Fruit fly (Drosophila melanogaster) whole organism, pupa: ENCODE results near the gene CG11247.

Experiments used
- CG10348 ChIP-seq: fragments of 200-800 bp; sonication (Bioruptor generic); IDR thresholded peaks from 2 replicates; pipeline ENCODE4 v1.3.6; 2022; ENCODE audit warnings: missing biosample characterization, missing genetic modification characterization
- CG12605 ChIP-seq: fragments of 200-800 bp; sonication (Bioruptor generic); IDR thresholded peaks from 2 replicates; pipeline ENCODE4 v1.3.6; 2022; ENCODE audit warnings: missing biosample characterization, missing genetic modification characterization
- CG13204 ChIP-seq: fragments of 200-800 bp; sonication (Bioruptor generic); optimal IDR thresholded peaks from 2 replicates; lab custom pipeline; 2018; ENCODE audit warnings: missing biosample characterization, mild to moderate bottlenecking, missing genetic modification characterization, moderate library complexity
- CG14655 ChIP-seq: fragments of 200-800 bp; sonication (Bioruptor generic); optimal IDR thresholded peaks from 3 replicates; lab custom pipeline; 2017; ENCODE audit warnings: mild to moderate bottlenecking, missing biosample characterization, missing genetic modification reagents, missing genetic modification characterization
- CG15710 ChIP-seq: fragments of 200-800 bp; sonication (Bioruptor generic); optimal IDR thresholded peaks from 2 replicates; lab custom pipeline; 2018; ENCODE audit warnings: missing biosample characterization, mild to moderate bottlenecking, missing genetic modification characterization, moderate library complexity
- CG17806 ChIP-seq: fragments of 200-800 bp; sonication (Bioruptor generic); optimal IDR thresholded peaks from 2 replicates; lab custom pipeline; 2018; ENCODE audit warnings: missing biosample characterization, mild to moderate bottlenecking, missing genetic modification characterization, moderate library complexity
- CG32121 ChIP-seq: fragments of 200-800 bp; sonication (Bioruptor generic); IDR thresholded peaks from 2 replicates; pipeline ENCODE4 v1.3.6; 2022; ENCODE audit warnings: missing biosample characterization, missing genetic modification characterization
- CG34367 ChIP-seq: fragments of 200-800 bp; sonication (Bioruptor generic); optimal IDR thresholded peaks from 2 replicates; lab custom pipeline; 2018; ENCODE audit warnings: missing biosample characterization, mild to moderate bottlenecking, missing genetic modification characterization
- CG4496 ChIP-seq: fragments of 200-800 bp; sonication (Bioruptor generic); IDR thresholded peaks from 3 replicates; pipeline ENCODE4 v1.3.6; 2022; ENCODE audit warnings: missing biosample characterization, missing genetic modification characterization
- CG8159 ChIP-seq: fragments of 200-800 bp; sonication (Bioruptor generic); optimal IDR thresholded peaks from 3 replicates; lab custom pipeline; 2018; ENCODE audit warnings: missing biosample characterization, mild to moderate bottlenecking, missing genetic modification characterization, moderate library complexity
- CG8301 ChIP-seq: fragments of 200-800 bp; sonication (Bioruptor generic); optimal IDR thresholded peaks from 2 replicates; lab custom pipeline; 2018; ENCODE audit warnings: missing biosample characterization, mild to moderate bottlenecking, missing genetic modification characterization
- CG9948 ChIP-seq: fragments of 200-800 bp; sonication (Bioruptor generic); optimal IDR thresholded peaks from 2 replicates; lab custom pipeline; 2018; ENCODE audit warnings: missing biosample characterization, mild to moderate bottlenecking, missing genetic modification characterization, moderate library complexity
- D1 ChIP-seq: fragments of 200-800 bp; sonication (Bioruptor generic); optimal IDR thresholded peaks from 2 replicates; lab custom pipeline; 2018; ENCODE audit warnings: missing biosample characterization, mild to moderate bottlenecking, missing genetic modification characterization, moderate library complexity
- EcR ChIP-seq: fragments of 200-800 bp; sonication (Bioruptor generic); optimal IDR thresholded peaks from 3 replicates; lab custom pipeline; 2019; ENCODE audit warnings: missing biosample characterization, missing genetic modification characterization, mild to moderate bottlenecking, moderate library complexity, missing genetic modification reagents
- Ets98B ChIP-seq: fragments of 200-800 bp; sonication (Bioruptor generic); IDR thresholded peaks from 2 replicates; pipeline ENCODE4 v1.3.6; 2022; ENCODE audit warnings: missing biosample characterization, missing genetic modification characterization
- Pif1A ChIP-seq: fragments of 200-800 bp; sonication (Bioruptor generic); optimal IDR thresholded peaks from 3 replicates; lab custom pipeline; 2016; ENCODE audit warnings: missing biosample characterization, missing genetic modification characterization
- Pif1B ChIP-seq: fragments of 200-800 bp; sonication (Bioruptor generic); optimal IDR thresholded peaks from 3 replicates; lab custom pipeline; 2016; ENCODE audit warnings: missing biosample characterization, missing genetic modification characterization
- Snoo ChIP-seq: fragments of 200-800 bp; sonication (Bioruptor generic); optimal IDR thresholded peaks from 3 replicates; lab custom pipeline; 2017; ENCODE audit warnings: missing biosample characterization, mild to moderate bottlenecking, missing genetic modification characterization, inconsistent platforms
- fd96Ca ChIP-seq: fragments of 200-800 bp; sonication (Bioruptor generic); IDR thresholded peaks from 3 replicates; pipeline ENCODE4 v1.3.6; 2022; ENCODE audit warnings: missing biosample characterization, missing genetic modification characterization
- gl ChIP-seq: fragments of 200-800 bp; sonication (Bioruptor generic); optimal IDR thresholded peaks from 2 replicates; lab custom pipeline; 2018; ENCODE audit warnings: missing biosample characterization, mild to moderate bottlenecking, missing genetic modification characterization
- rn ChIP-seq: fragments of 200-800 bp; sonication (Bioruptor generic); IDR thresholded peaks from 2 replicates; pipeline ENCODE4 v1.3.6; 2022; ENCODE audit warnings: missing biosample characterization, missing genetic modification characterization

The CG11247 gene

DNA sequence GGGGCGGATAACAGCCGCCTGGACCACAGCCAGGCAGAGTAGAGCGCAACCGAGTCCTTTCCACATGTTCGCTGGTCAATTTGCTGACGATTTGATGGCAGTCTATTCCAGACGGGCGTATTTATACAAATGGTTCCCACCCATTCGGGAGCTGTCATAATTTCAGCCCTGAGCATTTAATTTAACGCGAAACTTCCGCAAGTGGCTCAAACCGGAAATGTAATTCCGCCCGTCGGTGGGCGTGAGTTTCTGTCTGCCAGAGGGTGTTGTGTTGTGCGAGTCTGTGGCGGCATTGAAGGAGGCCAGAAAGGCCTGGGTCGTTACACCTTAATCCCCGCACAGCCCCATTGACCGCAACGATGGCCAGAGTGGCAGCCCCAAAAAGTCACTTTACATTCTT lies 15.6 kb upstream of the CG11247 start, which contains the start of gene CG14565:
Gene CG14565 (minus strand): TSS at position 101 of the 400 bp plus-strand sequence.
- TF ChIP-seq CG8159 (tag; lab: Kevin White, UChicago): no peak
- TF ChIP-seq Ets98B (GFP tag; lab: Robert Waterston, UW): no peak
- no peak for TF ChIP-seq CG12605 (GFP tag; lab: Robert Waterston, UW)
- no peak for TF ChIP-seq rn (GFP tag; lab: Robert Waterston, UW)
- no peak for TF ChIP-seq Pif1B
- TF ChIP-seq CG13204 (GFP tag; lab: Kevin White, UChicago): no peak
- TF ChIP-seq CG17806 (tag; lab: Kevin White, UChicago): no peak
- no peak for TF ChIP-seq CG10348 (GFP tag; lab: Robert Waterston, UW)
- TF ChIP-seq EcR (GFP tag; lab: Kevin White, UChicago): no peak
- TF ChIP-seq CG4496 (GFP tag; lab: Robert Waterston, UW): no peak
- no peak for TF ChIP-seq CG15710 (tag; lab: Kevin White, UChicago)
- no peak for TF ChIP-seq CG32121 (GFP tag; lab: Robert Waterston, UW)
- TF ChIP-seq CG8301 (tag; lab: Kevin White, UChicago): no peak
- no peak for TF ChIP-seq CG14655 (GFP tag; lab: Kevin White, UChicago)
- TF ChIP-seq fd96Ca (GFP tag; lab: Robert Waterston, UW): no peak
- no peak for TF ChIP-seq Pif1A (GFP tag; lab: Kevin White, UChicago)
- no peak for TF ChIP-seq D1 (tag; lab: Kevin White, UChicago)

DNA sequence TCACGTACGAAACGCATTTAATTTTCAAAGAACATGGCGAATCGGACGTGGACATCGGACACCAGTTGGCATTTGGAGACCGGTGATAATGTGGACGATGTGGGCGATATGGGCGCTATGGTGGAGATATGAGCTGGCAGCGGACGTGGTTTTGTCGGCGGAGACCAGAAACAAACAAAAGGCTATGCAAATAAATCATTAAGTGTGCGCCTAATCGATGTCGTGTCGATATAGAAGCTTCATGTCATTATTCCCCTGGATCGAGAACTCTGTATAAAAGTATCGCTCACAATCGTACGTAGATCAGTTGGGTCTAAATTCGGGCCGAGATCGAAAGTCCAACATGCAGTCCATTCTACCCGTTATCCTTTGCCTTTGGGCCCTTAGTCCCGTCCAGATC lies 12.6 kb upstream of the CG11247 start, which contains the start of gene CG14572:
Gene CG14572 (plus strand): TSS at position 301 of the 400 bp plus-strand sequence.
- TF ChIP-seq Ets98B (GFP tag; lab: Robert Waterston, UW): no peak
- TF ChIP-seq CG17806 (tag; lab: Kevin White, UChicago): no peak
- no peak for TF ChIP-seq CG8301 (tag; lab: Kevin White, UChicago)
- TF ChIP-seq D1 (tag; lab: Kevin White, UChicago): no peak
- TF ChIP-seq CG15710 (tag; lab: Kevin White, UChicago): no peak
- no peak for TF ChIP-seq CG13204 (GFP tag; lab: Kevin White, UChicago)
- TF ChIP-seq CG12605 (GFP tag; lab: Robert Waterston, UW): no peak
- TF ChIP-seq CG10348 (GFP tag; lab: Robert Waterston, UW): no peak
- no peak for TF ChIP-seq Pif1B
- no peak for TF ChIP-seq gl
- TF ChIP-seq Snoo (tag; lab: Kevin White, UChicago): no peak
- no peak for TF ChIP-seq Pif1A (GFP tag; lab: Kevin White, UChicago)

DNA sequence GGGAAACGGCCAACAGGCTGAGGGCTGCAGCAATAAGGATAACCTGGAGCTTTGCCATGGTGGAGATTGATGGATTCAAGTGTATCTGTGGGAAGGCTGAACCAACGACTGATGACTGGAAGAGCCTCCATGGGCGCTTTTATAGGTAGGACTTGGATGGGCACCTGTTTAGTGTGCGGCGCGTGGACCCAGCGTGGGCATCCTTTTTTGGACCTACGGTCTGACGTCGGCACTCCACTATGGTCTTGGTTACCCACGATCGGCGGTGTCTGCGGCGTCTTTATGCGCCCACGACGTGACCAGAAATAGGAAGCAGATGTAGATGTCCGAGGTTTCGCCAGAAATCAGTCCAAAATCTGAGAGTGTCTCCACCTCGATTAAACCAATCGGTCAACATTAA lies 11.6 kb upstream of the CG11247 start, which contains the start of gene CG14566:
Gene CG14566 (minus strand): TSS at position 101 of the 400 bp plus-strand sequence.
- TF ChIP-seq Pif1A (GFP tag; lab: Kevin White, UChicago): no peak
- no peak for TF ChIP-seq D1 (tag; lab: Kevin White, UChicago)
- TF ChIP-seq CG4496 (GFP tag; lab: Robert Waterston, UW): no peak
- TF ChIP-seq gl: no peak
- no peak for TF ChIP-seq rn (GFP tag; lab: Robert Waterston, UW)
- no peak for TF ChIP-seq CG8301 (tag; lab: Kevin White, UChicago)
- no peak for TF ChIP-seq Pif1B
- TF ChIP-seq CG17806 (tag; lab: Kevin White, UChicago): no peak
- TF ChIP-seq fd96Ca (GFP tag; lab: Robert Waterston, UW): no peak
- no peak for TF ChIP-seq CG34367 (tag; lab: Kevin White, UChicago)
- no peak for TF ChIP-seq Ets98B (GFP tag; lab: Robert Waterston, UW)
- no peak for TF ChIP-seq CG10348 (GFP tag; lab: Robert Waterston, UW)
- TF ChIP-seq Snoo (tag; lab: Kevin White, UChicago): no peak

DNA sequence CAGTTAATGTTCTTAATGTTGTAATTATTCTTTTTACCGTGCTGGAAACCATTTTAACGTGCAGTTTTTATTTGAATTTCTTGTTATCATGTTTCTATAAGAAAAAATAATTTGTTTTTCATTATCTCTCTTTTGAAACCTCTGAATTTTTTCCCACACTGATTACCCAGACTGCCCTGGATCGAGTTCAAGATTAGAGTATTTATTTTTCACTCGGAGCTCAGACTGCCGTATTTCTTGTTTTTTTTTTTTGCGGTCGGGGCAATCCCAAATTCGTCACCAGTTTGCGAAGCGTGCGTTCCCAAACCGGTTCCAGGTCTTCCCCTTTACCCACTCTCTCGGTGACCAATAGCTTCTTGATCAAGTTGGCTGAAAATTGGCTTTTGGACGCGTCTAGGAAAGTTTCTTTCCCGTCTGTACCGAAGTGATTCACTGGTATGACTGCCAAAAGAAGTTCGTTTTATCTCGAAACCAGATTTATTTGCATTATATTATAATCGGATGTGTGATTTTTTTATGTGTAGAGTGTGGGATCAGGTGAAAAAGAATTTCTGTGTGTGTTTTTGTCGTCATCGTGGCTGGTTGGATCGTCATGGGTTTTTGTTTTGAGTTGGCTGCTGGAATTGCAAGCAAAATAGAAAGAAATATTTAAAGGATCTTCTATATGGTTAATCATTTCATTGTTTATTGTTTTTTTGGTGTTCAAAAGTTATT lies 10.6 kb upstream of the CG11247 start:
- peak; percentile 13; the same call in 1 of the 2 replicates for TF ChIP-seq Ets98B (GFP tag; lab: Robert Waterston, UW)
- TF ChIP-seq EcR (GFP tag; lab: Kevin White, UChicago): peak; percentile 35
- no peak for TF ChIP-seq Snoo (tag; lab: Kevin White, UChicago)
- no peak for TF ChIP-seq fd96Ca (GFP tag; lab: Robert Waterston, UW)
- TF ChIP-seq Pif1B: no peak
- no peak for TF ChIP-seq gl
- no peak; the same call in 2 of the 3 replicates for TF ChIP-seq CG4496 (GFP tag; lab: Robert Waterston, UW)
- peak; percentile 18 for TF ChIP-seq CG14655 (GFP tag; lab: Kevin White, UChicago)
- TF ChIP-seq CG32121 (GFP tag; lab: Robert Waterston, UW): no peak

DNA sequence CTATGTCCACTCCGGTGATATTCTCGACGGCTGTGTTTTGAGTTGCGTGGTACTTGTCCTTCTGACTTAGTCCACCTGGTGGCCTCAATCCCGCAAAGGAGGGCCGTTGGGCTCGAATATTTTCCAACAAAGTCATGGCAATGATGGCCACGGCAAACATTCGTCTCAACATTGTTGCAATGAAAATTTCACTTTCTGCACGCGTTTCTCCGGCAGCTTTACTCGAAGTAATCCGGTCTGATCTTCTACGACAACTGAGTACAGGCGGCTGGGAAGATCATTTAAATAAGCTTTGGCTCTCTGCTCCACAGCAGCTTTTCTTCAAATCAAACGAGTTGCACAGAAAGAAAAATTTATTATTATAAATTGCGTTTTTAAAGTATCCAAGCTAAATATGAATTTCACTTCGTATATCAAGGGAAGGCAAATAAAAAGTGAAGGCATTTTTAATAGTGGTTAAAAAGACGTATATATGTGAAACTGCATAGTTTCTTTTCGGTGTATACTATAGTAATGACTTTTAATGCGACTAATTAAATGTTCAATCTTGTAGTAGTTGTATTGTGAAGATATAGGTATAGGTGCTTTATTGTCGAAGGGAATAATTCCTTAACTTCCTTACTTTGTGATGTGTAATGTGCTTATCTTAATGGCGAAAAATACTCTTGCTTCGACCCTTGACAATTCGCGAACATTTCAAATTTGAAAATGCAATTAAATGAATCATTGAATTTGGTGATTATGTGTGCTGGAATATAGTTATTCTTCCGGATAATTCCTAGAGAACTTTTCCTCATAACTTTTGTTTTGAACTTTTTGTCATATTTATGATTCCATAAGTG lies 9.8 kb upstream of the CG11247 start, which contains the start of gene CG14567:
Gene CG14567 (minus strand): TSS at position 256 of the 842 bp plus-strand sequence.
- TF ChIP-seq fd96Ca (GFP tag; lab: Robert Waterston, UW): no peak
- peak; percentile 66 for TF ChIP-seq rn (GFP tag; lab: Robert Waterston, UW)
- peak; percentile 59 for TF ChIP-seq CG17806 (tag; lab: Kevin White, UChicago)
- peak; percentile 70 for TF ChIP-seq Ets98B (GFP tag; lab: Robert Waterston, UW)
- TF ChIP-seq Snoo (tag; lab: Kevin White, UChicago): peak; percentile 27
- TF ChIP-seq gl: no peak
- no peak for TF ChIP-seq CG10348 (GFP tag; lab: Robert Waterston, UW)
- TF ChIP-seq CG32121 (GFP tag; lab: Robert Waterston, UW): peak; percentile 64
- no peak for TF ChIP-seq CG13204 (GFP tag; lab: Kevin White, UChicago)
- TF ChIP-seq CG8301 (tag; lab: Kevin White, UChicago): peak; percentile 65
- TF ChIP-seq CG14655 (GFP tag; lab: Kevin White, UChicago): peak; percentile 55
- TF ChIP-seq Pif1B: peak; percentile 57
- TF ChIP-seq CG8159 (tag; lab: Kevin White, UChicago): peak; percentile 65
- TF ChIP-seq D1 (tag; lab: Kevin White, UChicago): peak; percentile 18
- peak; percentile 37 for TF ChIP-seq CG9948
- peak; percentile 11 for TF ChIP-seq CG34367 (tag; lab: Kevin White, UChicago)
- TF ChIP-seq CG15710 (tag; lab: Kevin White, UChicago): peak; percentile 44
- TF ChIP-seq CG4496 (GFP tag; lab: Robert Waterston, UW): peak; percentile 86
- TF ChIP-seq CG12605 (GFP tag; lab: Robert Waterston, UW): peak; percentile 83
- peak; percentile 31 for TF ChIP-seq Pif1A (GFP tag; lab: Kevin White, UChicago)
